Fruit fly (Drosophila melanogaster) Kc167 (cell line): ENCODE measurements around the gene CG45494.
"Not testable (repeated sequence)": the region's sequence is repeated elsewhere in the genome, so short reads cannot be mapped to it uniquely, and the experiment has no call there.

ENCODE experiments used
- Myc ChIP-seq: fragments of >200 bp; optimal IDR thresholded peaks from 2 replicates; lab custom pipeline; 2017; ENCODE audit warnings: missing external identifiers
- Sin3A ChIP-seq: fragments of >200 bp; optimal IDR thresholded peaks from 2 replicates; lab custom pipeline; 2018; ENCODE audit warnings: missing external identifiers
- h ChIP-seq: fragments of >200 bp; optimal IDR thresholded peaks from 3 replicates; lab custom pipeline; 2018; ENCODE audit warnings: missing external identifiers
- insv ChIP-seq: fragments of >200 bp; optimal IDR thresholded peaks from 3 replicates; lab custom pipeline; 2018; ENCODE audit warnings: missing external identifiers
- psq ChIP-seq: fragments of >200 bp; optimal IDR thresholded peaks from 2 replicates; lab custom pipeline; 2017; ENCODE audit warnings: missing external identifiers
- ttk ChIP-seq: sonication (Bioruptor generic); optimal IDR thresholded peaks from 2 replicates; lab custom pipeline; 2017; ENCODE audit warnings: missing external identifiers

The CG45494 gene

dm6 chrX:19953508-19953907 is at the start of gene CG45494:
CG45494 (minus strand) TSS chrX:19953608.
- TF ChIP-seq h (lab: Kevin White, UChicago); Sin3A (lab: Kevin White, UChicago); insv: not testable (repeated sequence)

dm6 chrX:20001996-20002395 is 48.6 kb upstream of the CG45494 start, which contains the start of gene lky:
lky (minus strand) TSS chrX:20002096.
- TF ChIP-seq h (lab: Kevin White, UChicago) (no peak), Myc (lab: Kevin White, UChicago) (no peak), insv (no peak), ttk (lab: Kevin White, UChicago) (no peak), Sin3A (lab: Kevin White, UChicago) (no peak), psq (no peak)

dm6 chrX:19964215-19964614 is 10.8 kb upstream of the CG45494 start:
- TF ChIP-seq Sin3A (lab: Kevin White, UChicago) (no peak), ttk (lab: Kevin White, UChicago) (no peak), Myc (lab: Kevin White, UChicago) (no peak), insv (no peak), h (lab: Kevin White, UChicago) (no peak), psq (no peak)

dm6 chrX:19960881-19961347 is 7.5 kb upstream of the CG45494 start, which contains the start of gene Nep3:
Nep3 (plus strand) TSS chrX:19961297.
- TF ChIP-seq Myc (lab: Kevin White, UChicago) (no peak), insv (no peak), Sin3A (lab: Kevin White, UChicago) (no peak), ttk (lab: Kevin White, UChicago) (no peak), psq (no peak), h (lab: Kevin White, UChicago) (no peak)

- TF ChIP-seq h (lab: Kevin White, UChicago) = no peak
- no peak for TF ChIP-seq psq
- no peak for TF ChIP-seq Myc (lab: Kevin White, UChicago)
- TF ChIP-seq insv = no peak
- TF ChIP-seq Sin3A (lab: Kevin White, UChicago) = no peak
- no peak for TF ChIP-seq ttk (lab: Kevin White, UChicago)
These were observed 6.1 kb upstream of the CG45494 start, which contains the start of gene CG12655 for dm6 chrX:19959353-19959969. CG12655 (minus strand) TSS chrX:19959403.

dm6 chrX:19958242-19958641 is 4.8 kb upstream of the CG45494 start, which contains the start of gene CG43784:
CG43784 (minus strand) TSS chrX:19958342.
- not testable (repeated sequence) for TF ChIP-seq ttk (lab: Kevin White, UChicago); psq; h (lab: Kevin White, UChicago)

dm6 chrX:19948773-19949172 is 4.6 kb downstream of the CG45494 start, which contains the start of gene CG45493:
CG45493 (minus strand) TSS chrX:19948873.
- TF ChIP-seq Sin3A (lab: Kevin White, UChicago); ttk (lab: Kevin White, UChicago); insv: not testable (repeated sequence)

- TF ChIP-seq psq; Myc (lab: Kevin White, UChicago); Sin3A (lab: Kevin White, UChicago): not testable (repeated sequence)
These were observed 9.4 kb downstream of the CG45494 start, which contains the start of gene CG45492 for dm6 chrX:19944047-19944446. CG45492 (minus strand) TSS chrX:19944147.

dm6 chrX:19938894-19939293 is 14.5 kb downstream of the CG45494 start, which contains the start of gene CG45491:
CG45491 (minus strand) TSS chrX:19938994.
- TF ChIP-seq ttk (lab: Kevin White, UChicago); psq; Sin3A (lab: Kevin White, UChicago): not testable (repeated sequence)

dm6 chrX:19934194-19934593 is 19.2 kb downstream of the CG45494 start, which contains the start of gene CG45490:
CG45490 (minus strand) TSS chrX:19934294.
- not testable (repeated sequence) for TF ChIP-seq ttk (lab: Kevin White, UChicago); Sin3A (lab: Kevin White, UChicago); psq

dm6 chrX:19929078-19929477 is 24.3 kb downstream of the CG45494 start, which contains the start of gene CG45489:
CG45489 (minus strand) TSS chrX:19929178.
- not testable (repeated sequence) for TF ChIP-seq h, Myc, Sin3A (lab: Kevin White, UChicago)

- TF ChIP-seq h (lab: Kevin White, UChicago); psq; insv: not testable (repeated sequence)
These were observed 33.1 kb downstream of the CG45494 start, which contains the start of gene CG45488 for dm6 chrX:19920335-19920734. CG45488 (minus strand) TSS chrX:19920435.

dm6 chrX:19915181-19915580 is 38.2 kb downstream of the CG45494 start, which contains the start of gene CG45487:
CG45487 (minus strand) TSS chrX:19915281.
- TF ChIP-seq ttk, h, Sin3A (lab: Kevin White, UChicago): not testable (repeated sequence)
